Worm (Caenorhabditis elegans) whole organism, L1 larva: Measurements from ENCODE around the gene R12G8.1.

Experiments
- nhr-77 ChIP-seq: fragments of 150-350 bp; optimal IDR thresholded peaks from 2 replicates; lab custom pipeline; 2014; ENCODE audit warnings: missing biosample characterization, missing genetic modification characterization
- snu-23 ChIP-seq: sonication (generic microtip); optimal IDR thresholded peaks from 2 replicates; lab custom pipeline; 2016; ENCODE audit warnings: missing genetic modification characterization, missing compliant biosample characterization
- ztf-11 ChIP-seq, 2 experiments: sonication (generic microtip); optimal IDR thresholded peaks; 2 replicates each; lab custom pipeline; 2016 to 2017; ENCODE audit warnings: missing genetic modification characterization in 2 of 2, missing biosample characterization in 1 of 2, missing compliant biosample characterization in 1 of 2

- no peak for TF ChIP-seq ztf-11 (tag; optimal IDR thresholded peaks at IDR 0.05; lab: Kevin White, UChicago)
- no peak for TF ChIP-seq nhr-77 (tag; lab: Kevin White, UChicago)
- no peak for TF ChIP-seq snu-23 (GFP tag; lab: Kevin White, UChicago)
Measured at ce11 chrV:17773108-17773507, 24.1 kb upstream of the R12G8.1 start, which contains the start of gene sre-21.
